Fruit fly (Drosophila melanogaster) whole organism, wandering third instar larva: ENCODE measurements around the gene CG43049.

Experiments
- Mio ChIP-seq: sonication (Bioruptor generic); optimal IDR thresholded peaks from 2 replicates; lab custom pipeline; 2016; ENCODE audit warnings: missing biosample characterization, missing genetic modification characterization
- OdsH ChIP-seq: fragments of 200-800 bp; sonication (Bioruptor generic); optimal IDR thresholded peaks from 2 replicates; lab custom pipeline; 2016; ENCODE audit warnings: missing biosample characterization, mild to moderate bottlenecking, missing genetic modification characterization
- dl ChIP-seq, 2 experiments: fragments of 175-275, 200-275 bp in 1 of 2; fragments of 200-275 bp in 1 of 2; sonication (Bioruptor generic); optimal IDR thresholded peaks; lab custom pipeline; 2018; ENCODE audit warnings: mild to moderate bottlenecking in 2 of 2, missing biosample characterization in 2 of 2, missing genetic modification characterization in 2 of 2, moderate library complexity in 2 of 2; ENCODE audit not compliant: partially characterized antibody in 2 of 2, insufficient read depth in 1 of 2
- sage ChIP-seq: fragments of 200-800 bp; sonication (Bioruptor generic); optimal IDR thresholded peaks from 2 replicates; lab custom pipeline; 2016; ENCODE audit warnings: missing biosample characterization, mild to moderate bottlenecking, missing genetic modification characterization
- woc ChIP-seq: sonication (Bioruptor generic); optimal IDR thresholded peaks from 2 replicates; lab custom pipeline; 2016; ENCODE audit warnings: missing biosample characterization, mild to moderate bottlenecking, missing genetic modification characterization

DNA sequence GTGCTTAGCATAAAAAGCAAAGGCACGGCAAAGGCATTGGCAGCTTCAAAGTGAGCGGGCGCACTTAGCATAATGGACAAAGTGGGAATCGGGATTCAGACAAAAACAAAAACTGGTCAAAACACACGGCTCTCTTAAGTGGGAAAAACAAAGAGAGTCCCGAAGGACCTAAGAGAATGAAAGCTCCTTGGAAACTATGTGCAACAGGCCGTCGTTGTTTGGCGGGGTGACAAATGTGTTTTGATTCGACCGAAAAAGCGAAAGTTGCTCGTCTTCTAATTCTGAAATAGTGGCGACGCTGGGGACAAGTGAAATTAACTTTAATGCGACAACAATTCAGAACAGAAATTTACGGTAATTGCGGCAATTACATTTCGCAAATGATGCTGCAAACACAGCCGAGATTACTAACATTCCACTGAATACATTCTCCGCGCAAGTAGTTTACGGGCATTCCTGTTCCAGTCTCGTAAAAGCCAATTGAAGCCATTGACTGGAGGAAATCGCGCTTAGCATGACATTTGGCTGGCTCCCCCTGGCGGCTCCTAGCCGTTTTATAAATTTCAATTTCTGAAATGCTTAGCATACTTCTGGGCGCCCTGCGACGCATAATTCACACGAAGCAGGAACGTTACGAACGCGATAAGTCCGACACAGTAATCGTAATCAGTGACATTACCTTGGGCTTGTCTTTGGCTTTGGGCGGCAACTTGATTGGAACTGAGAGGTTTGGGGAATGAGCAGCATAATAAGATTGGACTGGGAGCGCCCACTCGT is 43.5 kb downstream of the CG43049 start:
- no peak for TF ChIP-seq OdsH (GFP tag; lab: Kevin White, UChicago)
- no peak for TF ChIP-seq dl (GFP tag; optimal IDR thresholded peaks at IDR 0.05; lab: Kevin White, UChicago; ENCODE audit: insufficient read depth in 1 of 2, partially characterized antibody in 2 of 2)
- TF ChIP-seq Mio (GFP tag; lab: Kevin White, UChicago): no peak
- no peak for TF ChIP-seq woc (GFP tag; lab: Kevin White, UChicago)
- TF ChIP-seq sage (GFP tag; lab: Kevin White, UChicago): no peak
